Fruit fly (Drosophila melanogaster): Measurements from ENCODE around the gene Nop56.

Nop56 gene

dm6 chr3R:22420911-22421310, at the start of gene Nop56, which contains the start of gene mats (continued):
- no peak for TF ChIP-seq sc (optimal IDR thresholded peaks at IDR 0.05)
- no peak for TF ChIP-seq sc (GFP tag; optimal IDR thresholded peaks at IDR 0.05)
- TF ChIP-seq CG30020 (tag; optimal IDR thresholded peaks at IDR 0.05): peak; percentile 48
- TF ChIP-seq CG17328 (GFP tag; IDR thresholded peaks at IDR 0.05): no peak
- no peak for TF ChIP-seq wdn (GFP tag; IDR thresholded peaks at IDR 0.05)
- TF ChIP-seq stc (GFP tag; IDR thresholded peaks at IDR 0.05): no peak
- TF ChIP-seq chn (GFP tag; optimal IDR thresholded peaks at IDR 0.05): no peak
- no peak for TF ChIP-seq CG11723 (GFP tag; optimal IDR thresholded peaks at IDR 0.05)
- TF ChIP-seq CG10147 (GFP tag; optimal IDR thresholded peaks at IDR 0.05): no peak
- TF ChIP-seq CG32532 (GFP tag; IDR thresholded peaks at IDR 0.05): no peak
- TF ChIP-seq CG42726 (GFP tag; IDR thresholded peaks at IDR 0.05; ENCODE audit: partially characterized antibody): no peak
- no peak for TF ChIP-seq CG43689 (GFP tag; IDR thresholded peaks at IDR 0.05)
- no peak for TF ChIP-seq ken (GFP tag; IDR thresholded peaks at IDR 0.05)
- no peak for TF ChIP-seq pros (GFP tag; optimal IDR thresholded peaks at IDR 0.05)
- TF ChIP-seq pan (optimal IDR thresholded peaks at IDR 0.05): no peak
- TF ChIP-seq pan (GFP tag; optimal IDR thresholded peaks at IDR 0.05 in 1 of 2, IDR thresholded peaks at IDR 0.05 in 1 of 2): no peak
- TF ChIP-seq zen (tag; optimal IDR thresholded peaks at IDR 0.05): peak; percentile 13
- TF ChIP-seq CG6854 (GFP tag; optimal IDR thresholded peaks at IDR 0.05): no peak
- TF ChIP-seq CG12744 (GFP tag; optimal IDR thresholded peaks at IDR 0.05): no peak
- peak; percentile 28 for TF ChIP-seq CG12299 (tag; optimal IDR thresholded peaks at IDR 0.05)
- peak; percentile 42; the same call in 1 of the 2 replicates for TF ChIP-seq Bgb (GFP tag; IDR thresholded peaks at IDR 0.05; ENCODE audit: partially characterized antibody)
- TF ChIP-seq CG17361 (GFP tag; IDR thresholded peaks at IDR 0.05): no peak
- no peak for TF ChIP-seq tna (GFP tag; IDR thresholded peaks at IDR 0.05; ENCODE audit: partially characterized antibody)
- TF ChIP-seq CG8478 (optimal IDR thresholded peaks at IDR 0.05): no peak
- TF ChIP-seq ind (GFP tag; optimal IDR thresholded peaks at IDR 0.05): no peak
- peak; percentile 45 for TF ChIP-seq CG2712 (tag; optimal IDR thresholded peaks at IDR 0.05)
- no peak for TF ChIP-seq chm (GFP tag; IDR thresholded peaks at IDR 0.05)
- no peak for TF ChIP-seq chif (GFP tag; optimal IDR thresholded peaks at IDR 0.05)
- no peak for TF ChIP-seq az2 (GFP tag; optimal IDR thresholded peaks at IDR 0.05)
- no peak for TF ChIP-seq CG17186 (GFP tag; optimal IDR thresholded peaks at IDR 0.05)
- no peak for TF ChIP-seq Bteb2 (GFP tag; optimal IDR thresholded peaks at IDR 0.05)
- TF ChIP-seq D19A (tag; optimal IDR thresholded peaks at IDR 0.05): no peak
- TF ChIP-seq CG4328 (GFP tag; optimal IDR thresholded peaks at IDR 0.05): no peak
- TF ChIP-seq BEAF-32 (GFP tag; optimal IDR thresholded peaks at IDR 0.05): peak; percentile 48
- peak; percentile 21 for TF ChIP-seq NfI (GFP tag; optimal IDR thresholded peaks at IDR 0.05)
- TF ChIP-seq Stat92E (GFP tag; optimal IDR thresholded peaks at IDR 0.05): peak in 1 of 3 experiments; percentile 78
- TF ChIP-seq trh (GFP tag; optimal IDR thresholded peaks at IDR 0.05): no peak
- no peak for TF ChIP-seq Atf-2 (GFP tag; optimal IDR thresholded peaks at IDR 0.05)
- TF ChIP-seq gcm2 (GFP tag; optimal IDR thresholded peaks at IDR 0.05): no peak
- no peak for TF ChIP-seq E2f1 (GFP tag; IDR thresholded peaks at IDR 0.05)
- no peak for TF ChIP-seq CG1792 (GFP tag; optimal IDR thresholded peaks at IDR 0.05)
- TF ChIP-seq Spps (tag; optimal IDR thresholded peaks at IDR 0.05): no peak
- TF ChIP-seq emc (GFP tag; optimal IDR thresholded peaks at IDR 0.05): no peak
- TF ChIP-seq inv (GFP tag; IDR thresholded peaks at IDR 0.05; ENCODE audit: partially characterized antibody): no peak; the same call in 1 of the 2 replicates
- no peak for TF ChIP-seq p53 (GFP tag; optimal IDR thresholded peaks at IDR 0.05)
- TF ChIP-seq CG1602 (GFP tag; optimal IDR thresholded peaks at IDR 0.05): no peak
- no peak for TF ChIP-seq Optix (GFP tag; IDR thresholded peaks at IDR 0.05)
- no peak for TF ChIP-seq CG4707 (GFP tag; optimal IDR thresholded peaks at IDR 0.05)
- peak; percentile 71 for TF ChIP-seq CG3847 (GFP tag; IDR thresholded peaks at IDR 0.05)
- no peak for TF ChIP-seq gem (tag; optimal IDR thresholded peaks at IDR 0.05)
- peak; percentile 99 for TF ChIP-seq YL-1 (GFP tag; optimal IDR thresholded peaks at IDR 0.05)
- no peak for TF ChIP-seq Camta (GFP tag; optimal IDR thresholded peaks at IDR 0.05)
- no peak for TF ChIP-seq dpn (GFP tag; optimal IDR thresholded peaks at IDR 0.05)

Data from whole organism, embryonic.